Worm (Caenorhabditis elegans) whole organism, L4 larva: ENCODE data around the gene Y113G7B.12.

Experiments
- lin-13 ChIP-seq: fragments of 150-350 bp; optimal IDR thresholded peaks from 2 replicates; lab custom pipeline; 2014; ENCODE audit warnings: missing biosample characterization, missing genetic modification reagents, missing genetic modification characterization
- lsy-2 ChIP-seq, 2 experiments: fragments of 150-350 bp in 1 of 2; sonication (generic microtip) in 1 of 2; optimal IDR thresholded peaks; 2 replicates each; lab custom pipeline; 2014 to 2017; ENCODE audit warnings: missing biosample characterization in 2 of 2, missing genetic modification characterization in 2 of 2

- TF ChIP-seq lin-13 (GFP tag; lab: Kevin White, UChicago) (peak; percentile 52), lsy-2 (tag; optimal IDR thresholded peaks at IDR 0.05; lab: Kevin White, UChicago) (peak in 1 of 2 experiments; percentile 40)
Measured at ce11 chrV:20249438-20250120, 37.1 kb upstream of the Y113G7B.12 start, which contains the start of gene swsn-1.
